Worm (Caenorhabditis elegans): ENCODE data around the gene ZK84.2.

ZK84.2 gene

DNA sequence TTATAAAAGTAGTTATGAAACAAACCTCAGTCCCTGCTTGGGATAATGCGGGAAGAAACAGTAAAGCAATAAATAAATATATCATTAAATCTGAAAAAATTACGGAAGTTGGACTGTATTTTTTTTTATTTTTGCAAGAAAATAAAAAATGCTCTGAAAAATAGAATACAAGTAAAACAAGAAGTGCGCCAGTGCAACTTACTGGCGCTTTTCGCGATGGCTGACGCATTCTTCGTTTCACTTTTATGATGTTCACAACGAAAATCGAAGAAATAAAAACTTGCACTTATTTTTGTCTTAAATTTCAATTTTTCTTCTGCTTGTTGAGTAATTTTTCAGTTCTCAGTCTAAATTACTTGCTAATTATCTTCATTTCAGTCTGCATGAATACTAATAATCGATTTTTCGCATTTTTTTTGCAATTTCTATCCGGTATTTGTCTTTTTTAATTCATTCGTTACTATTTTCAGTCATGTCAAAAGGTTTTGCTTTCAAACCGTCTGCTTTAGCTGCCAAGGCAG lies 33.5 kb downstream of the ZK84.2 start, which contains the start of the genes R12C12.6 and ran-5 (continued):
- TF ChIP-seq dmd-8 (GFP tag; IDR thresholded peaks at IDR 0.05) (no peak), pqm-1 (tag; optimal IDR thresholded peaks at IDR 0.05) (peak; percentile 32), dve-1 (tag; optimal IDR thresholded peaks at IDR 0.05; ENCODE audit: insufficient read depth) (peak; percentile 78), zip-2 (tag; optimal IDR thresholded peaks at IDR 0.05) (peak; percentile 9), nhr-41 (GFP tag; IDR thresholded peaks at IDR 0.05) (no peak), duxl-1 (tag; optimal IDR thresholded peaks at IDR 0.05; ENCODE audit: poor library complexity) (peak; percentile 81), php-3 (GFP tag; IDR thresholded peaks at IDR 0.05) (no peak), sdz-12 (GFP tag; optimal IDR thresholded peaks at IDR 0.05) (no peak), lin-38 (GFP tag; IDR thresholded peaks at IDR 0.05) (peak; percentile 87), nhr-76 (tag; optimal IDR thresholded peaks at IDR 0.05) (no peak), unc-130 (GFP tag; optimal IDR thresholded peaks at IDR 0.05) (peak; percentile 42), pha-4 (GFP tag; IDR thresholded peaks at IDR 0.05) (peak; percentile 57; the same call in 1 of the 2 replicates), pha-4 (tag; optimal IDR thresholded peaks at IDR 0.05) (peak; percentile 69), hlh-30 (tag; optimal IDR thresholded peaks at IDR 0.05; ENCODE audit: insufficient read depth) (peak; percentile 71), ztf-7 (tag; optimal IDR thresholded peaks at IDR 0.05) (peak; percentile 75), arid-1 (GFP tag; conservative IDR thresholded peaks at IDR 0.05) (peak; percentile 71; the same call in 1 of the 2 replicates), tra-1 (GFP tag; IDR thresholded peaks at IDR 0.05) (peak; percentile 44; the same call in 1 of the 2 replicates), F10B5.3 (tag; optimal IDR thresholded peaks at IDR 0.05) (peak; percentile 75), lir-3 (tag; optimal IDR thresholded peaks at IDR 0.05) (peak; percentile 27), spr-3 (GFP tag; optimal IDR thresholded peaks at IDR 0.05) (peak; percentile 40), nhr-102 (tag; optimal IDR thresholded peaks at IDR 0.05) (peak; percentile 86), daf-12 (tag; optimal IDR thresholded peaks at IDR 0.05) (no peak), daf-19 (GFP tag; conservative IDR thresholded peaks at IDR 0.05) (no peak), dpl-1 (GFP tag; optimal IDR thresholded peaks at IDR 0.05) (peak; percentile 83), dmd-9 (GFP tag; IDR thresholded peaks at IDR 0.05) (peak; percentile 76), lin-1 (GFP tag; IDR thresholded peaks at IDR 0.05) (no peak), hmg-1.1 (GFP tag; IDR thresholded peaks at IDR 0.05) (peak; percentile 66), nhr-48 (tag; optimal IDR thresholded peaks at IDR 0.05) (peak; percentile 81), daf-8 (GFP tag; IDR thresholded peaks at IDR 0.05) (no peak), nhr-28 (tag; optimal IDR thresholded peaks at IDR 0.05) (peak; percentile 62), mdl-1 (tag; optimal IDR thresholded peaks at IDR 0.05) (peak in 1 of 2 experiments; percentile 9), T26A8.4 (GFP tag; IDR thresholded peaks at IDR 0.05) (peak; percentile 81), dmd-6 (GFP tag; IDR thresholded peaks at IDR 0.05) (peak; percentile 79), ceh-44 (GFP tag; IDR thresholded peaks at IDR 0.05) (no peak), D1046.2 (GFP tag; IDR thresholded peaks at IDR 0.05) (no peak), lsy-2 (tag; optimal IDR thresholded peaks at IDR 0.05) (peak in 1 of 2 experiments; percentile 92), hlh-11 (tag; optimal IDR thresholded peaks at IDR 0.05) (peak; percentile 68), nhr-77 (tag; optimal IDR thresholded peaks at IDR 0.05) (peak; percentile 32), mes-2 (tag; optimal IDR thresholded peaks at IDR 0.05; ENCODE audit: poor library complexity, severe bottlenecking) (peak; percentile 94), rbr-2 (tag; optimal IDR thresholded peaks at IDR 0.05) (peak; percentile 86), lin-29 (GFP tag; IDR thresholded peaks at IDR 0.05) (0 out of 2 replicates have a peak, but pooled peaks have one; percentile 34), T20F7.1 (GFP tag; optimal IDR thresholded peaks at IDR 0.05) (peak; percentile 79), nhr-6 (tag; optimal IDR thresholded peaks at IDR 0.05) (peak; percentile 52), mep-1 (tag; optimal IDR thresholded peaks at IDR 0.05) (peak; percentile 87), ZK337.2 (GFP tag; IDR thresholded peaks at IDR 0.05) (0 out of 2 replicates have a peak, but pooled peaks have one; percentile 53), nhr-11 (tag; optimal IDR thresholded peaks at IDR 0.05) (peak; percentile 25), unc-62 (GFP tag; optimal IDR thresholded peaks at IDR 0.05 in 1 of 2) (peak in 1 of 2 experiments; percentile 42), unc-62 (tag; optimal IDR thresholded peaks at IDR 0.05) (no peak), F49E8.2 (tag; optimal IDR thresholded peaks at IDR 0.05; ENCODE audit: borderline replicate concordance) (peak; percentile 63), lin-13 (GFP tag; optimal IDR thresholded peaks at IDR 0.05) (peak; percentile 16), ztf-11 (tag; optimal IDR thresholded peaks at IDR 0.05) (no peak)
